Fruit fly (Drosophila melanogaster): ENCODE measurements around the gene CG11655.

CG11655 gene

dm6 chrX:15495600-15496379 lies 42.5 kb downstream of the CG11655 start:
- TF ChIP-seq Ets96B (tag; optimal IDR thresholded peaks at IDR 0.05): no peak
- TF ChIP-seq CG34406 (GFP tag; optimal IDR thresholded peaks at IDR 0.05): no peak
- TF ChIP-seq CG16779 (tag; optimal IDR thresholded peaks at IDR 0.05): no peak
- peak; percentile 61 for TF ChIP-seq fkh (GFP tag; optimal IDR thresholded peaks at IDR 0.05)
- no peak for TF ChIP-seq Eip93F (GFP tag; optimal IDR thresholded peaks at IDR 0.05)
- TF ChIP-seq topi (GFP tag; optimal IDR thresholded peaks at IDR 0.05): no peak
- TF ChIP-seq Hr38 (GFP tag; optimal IDR thresholded peaks at IDR 0.05): no peak
- no peak for TF ChIP-seq acj6 (GFP tag; optimal IDR thresholded peaks at IDR 0.05)
- no peak for TF ChIP-seq fd59A (GFP tag; optimal IDR thresholded peaks at IDR 0.05)
- no peak for TF ChIP-seq CG8319 (GFP tag; optimal IDR thresholded peaks at IDR 0.05)
- TF ChIP-seq Eip78C (GFP tag): peak; percentile 53
- TF ChIP-seq CG6854 (GFP tag; optimal IDR thresholded peaks at IDR 0.05): no peak

dm6 chrX:15496651-15497409 lies 43.6 kb downstream of the CG11655 start:
- TF ChIP-seq CG6163 (GFP tag; IDR thresholded peaks at IDR 0.05) (no peak), CG3032 (tag; optimal IDR thresholded peaks at IDR 0.05) (no peak), fkh (GFP tag; optimal IDR thresholded peaks at IDR 0.05) (peak; percentile 76), CG10669 (GFP tag; optimal IDR thresholded peaks at IDR 0.05) (no peak), Hr38 (GFP tag; optimal IDR thresholded peaks at IDR 0.05) (no peak), CG3919 (GFP tag; optimal IDR thresholded peaks at IDR 0.05) (no peak)

dm6 chrX:15497440-15498271 lies 44.4 kb downstream of the CG11655 start:
- no peak for TF ChIP-seq CG1621 (tag; optimal IDR thresholded peaks at IDR 0.05)
- TF ChIP-seq CG15336 (GFP tag; IDR thresholded peaks at IDR 0.05): no peak
- TF ChIP-seq CG9139 (GFP tag; optimal IDR thresholded peaks at IDR 0.05): no peak
- TF ChIP-seq dac (GFP tag; optimal IDR thresholded peaks at IDR 0.05): no peak
- no peak for TF ChIP-seq Gug (GFP tag; IDR thresholded peaks at IDR 0.05)
- no peak for TF ChIP-seq topi (GFP tag; optimal IDR thresholded peaks at IDR 0.05)
- TF ChIP-seq CG8119 (GFP tag; IDR thresholded peaks at IDR 0.05): no peak
- no peak for TF ChIP-seq CG3032 (tag; optimal IDR thresholded peaks at IDR 0.05)
- peak; percentile 10 for TF ChIP-seq CG32006 (GFP tag; optimal IDR thresholded peaks at IDR 0.05)
- no peak for TF ChIP-seq CG11762 (GFP tag; optimal IDR thresholded peaks at IDR 0.05; ENCODE audit: insufficient read depth)
- TF ChIP-seq vri (GFP tag; optimal IDR thresholded peaks at IDR 0.05): no peak
- no peak for TF ChIP-seq eg (GFP tag; IDR thresholded peaks at IDR 0.05)
- TF ChIP-seq Hr4 (GFP tag; optimal IDR thresholded peaks at IDR 0.05): no peak
- TF ChIP-seq fd85E (GFP tag; optimal IDR thresholded peaks at IDR 0.05): no peak
- TF ChIP-seq fkh (GFP tag; optimal IDR thresholded peaks at IDR 0.05): peak; percentile 94
- TF ChIP-seq spab (GFP tag; optimal IDR thresholded peaks at IDR 0.05): no peak
- no peak for TF ChIP-seq esn (GFP tag; optimal IDR thresholded peaks at IDR 0.05)
- TF ChIP-seq CG6163 (GFP tag; IDR thresholded peaks at IDR 0.05): peak; percentile 30; the same call in 2 of the 3 replicates
- no peak for TF ChIP-seq Smox (GFP tag; optimal IDR thresholded peaks at IDR 0.05)
- TF ChIP-seq CG8632 (GFP tag; optimal IDR thresholded peaks at IDR 0.05): no peak
- TF ChIP-seq lz (GFP tag; optimal IDR thresholded peaks at IDR 0.05): no peak
- TF ChIP-seq Hr39 (GFP tag; optimal IDR thresholded peaks at IDR 0.05): no peak
- no peak for TF ChIP-seq CG10669 (GFP tag; optimal IDR thresholded peaks at IDR 0.05)
- no peak for TF ChIP-seq CG6808 (GFP tag; optimal IDR thresholded peaks at IDR 0.05)
- TF ChIP-seq CG6792 (GFP tag; optimal IDR thresholded peaks at IDR 0.05): no peak
- no peak for TF ChIP-seq CG10631 (GFP tag; optimal IDR thresholded peaks at IDR 0.05)
- no peak for TF ChIP-seq Eip93F (GFP tag; optimal IDR thresholded peaks at IDR 0.05)
- TF ChIP-seq CG3919 (GFP tag; optimal IDR thresholded peaks at IDR 0.05): no peak
- peak; percentile 71 for TF ChIP-seq Eip78C (GFP tag)
- TF ChIP-seq CG16779 (tag; optimal IDR thresholded peaks at IDR 0.05): peak; percentile 5
- TF ChIP-seq fd59A (GFP tag; optimal IDR thresholded peaks at IDR 0.05): no peak
- TF ChIP-seq OdsH (GFP tag; optimal IDR thresholded peaks at IDR 0.05): no peak
- no peak for TF ChIP-seq acj6 (GFP tag; optimal IDR thresholded peaks at IDR 0.05)
- TF ChIP-seq Sox102F (GFP tag; optimal IDR thresholded peaks at IDR 0.05): no peak
- peak in 1 of 2 experiments; percentile 41 for TF ChIP-seq ss (GFP tag; optimal IDR thresholded peaks at IDR 0.05)
- no peak for TF ChIP-seq Ets96B (tag; optimal IDR thresholded peaks at IDR 0.05)
- TF ChIP-seq salr (GFP tag; optimal IDR thresholded peaks at IDR 0.05): no peak

Data from whole organism, prepupa.